Worm (Caenorhabditis elegans) whole organism, early embryonic: ENCODE results near the gene fipr-4.

ENCODE experiments used
- aly-1 ChIP-seq: sonication (generic microtip); optimal IDR thresholded peaks from 2 replicates; lab custom pipeline; 2016; ENCODE audit warnings: missing genetic modification characterization, missing compliant biosample characterization
- ama-1 ChIP-seq: fragments of 150-350 bp; optimal IDR thresholded peaks from 2 replicates; lab custom pipeline; 2014
- hnd-1 ChIP-seq: sonication (generic microtip); optimal IDR thresholded peaks from 2 replicates; lab custom pipeline; 2016; ENCODE audit warnings: missing genetic modification characterization, missing compliant biosample characterization

ce11 chrV:10202340-10202739 is 25.9 kb downstream of the fipr-4 start:
- TF ChIP-seq hnd-1 (tag; lab: Kevin White, UChicago) (no peak), ama-1 (no peak), aly-1 (tag; lab: Kevin White, UChicago) (no peak)
